Fruit fly (Drosophila melanogaster) whole organism, embryonic: ENCODE data around the gene Awh.

Source experiments
- ATbp ChIP-seq: fragments of 200-800 bp; sonication (Bioruptor generic); optimal IDR thresholded peaks from 2 replicates; lab custom pipeline; 2017; ENCODE audit warnings: missing biosample characterization, mild to moderate bottlenecking, missing genetic modification characterization, missing genetic modification reagents
- Atf3 ChIP-seq: fragments of 200-800 bp; sonication (Bioruptor generic); optimal IDR thresholded peaks from 3 replicates; lab custom pipeline; 2016; ENCODE audit warnings: missing biosample characterization, missing genetic modification characterization
- CG10209 ChIP-seq: fragments of 200-800 bp; sonication (Bioruptor generic); optimal IDR thresholded peaks from 3 replicates; lab custom pipeline; 2017; ENCODE audit warnings: missing biosample characterization, mild to moderate bottlenecking, missing genetic modification characterization, missing genetic modification reagents
- CG10979 ChIP-seq: fragments of 200-800 bp; sonication (Bioruptor generic); optimal IDR thresholded peaks from 2 replicates; lab custom pipeline; 2018; ENCODE audit warnings: missing biosample characterization, mild to moderate bottlenecking, missing genetic modification characterization, moderate library complexity
- CG11695 ChIP-seq: fragments of 200-800 bp; sonication (Bioruptor generic); IDR thresholded peaks from 3 replicates; pipeline ENCODE4 v1.3.6; 2022; ENCODE audit warnings: missing biosample characterization, missing genetic modification characterization
- CG12744 ChIP-seq: fragments of 200-800 bp; sonication (Bioruptor generic); optimal IDR thresholded peaks from 2 replicates; lab custom pipeline; 2016; ENCODE audit warnings: missing biosample characterization, missing genetic modification characterization
- CG12942 ChIP-seq: fragments of 200-800 bp; sonication (Bioruptor generic); optimal IDR thresholded peaks from 3 replicates; lab custom pipeline; 2016; ENCODE audit warnings: missing biosample characterization, missing genetic modification characterization
- CG13287 ChIP-seq: fragments of 200-800 bp; sonication (Bioruptor generic); IDR thresholded peaks from 2 replicates; pipeline ENCODE4 v1.3.6; 2022; ENCODE audit warnings: missing biosample characterization, missing genetic modification characterization; ENCODE audit not compliant: partially characterized antibody
- CG14014 ChIP-seq: fragments of 200-800 bp; sonication (Bioruptor generic); IDR thresholded peaks from 2 replicates; pipeline ENCODE4 v1.3.6; 2022; ENCODE audit warnings: missing biosample characterization, missing genetic modification characterization
- CG15269 ChIP-seq: fragments of 200-800 bp; sonication (Bioruptor generic); optimal IDR thresholded peaks from 2 replicates; lab custom pipeline; 2018; ENCODE audit warnings: missing biosample characterization, mild to moderate bottlenecking, missing genetic modification characterization, moderate library complexity
- CG15479 ChIP-seq: fragments of 200-800 bp; sonication (Bioruptor generic); optimal IDR thresholded peaks from 3 replicates; lab custom pipeline; 2019; ENCODE audit warnings: missing biosample characterization, mild to moderate bottlenecking, missing genetic modification characterization, moderate library complexity
- CG1603 ChIP-seq: fragments of 200-800 bp; sonication (Bioruptor generic); optimal IDR thresholded peaks from 2 replicates; lab custom pipeline; 2019; ENCODE audit warnings: missing biosample characterization, mild to moderate bottlenecking, missing genetic modification characterization, moderate library complexity
- CG17912 ChIP-seq: fragments of 200-800 bp; sonication (Bioruptor generic); optimal IDR thresholded peaks from 2 replicates; lab custom pipeline; 2018; ENCODE audit warnings: missing biosample characterization, mild to moderate bottlenecking, missing genetic modification characterization
- CG1832 ChIP-seq: fragments of 200-800 bp; sonication (Bioruptor generic); optimal IDR thresholded peaks from 2 replicates; lab custom pipeline; 2017; ENCODE audit warnings: missing biosample characterization, mild to moderate bottlenecking, missing genetic modification characterization, inconsistent platforms
- CG34376 ChIP-seq: fragments of 200-800 bp; sonication (Bioruptor generic); optimal IDR thresholded peaks from 2 replicates; lab custom pipeline; 2018; ENCODE audit warnings: missing biosample characterization, mild to moderate bottlenecking, missing genetic modification characterization
- CG6654 ChIP-seq: fragments of 200-800 bp; sonication (Bioruptor generic); optimal IDR thresholded peaks from 2 replicates; lab custom pipeline; 2017; ENCODE audit warnings: missing biosample characterization, mild to moderate bottlenecking, missing genetic modification characterization
- CG8388 ChIP-seq: fragments of 200-800 bp; sonication (Bioruptor generic); optimal IDR thresholded peaks from 2 replicates; lab custom pipeline; 2019; ENCODE audit warnings: missing biosample characterization, mild to moderate bottlenecking, missing genetic modification characterization, moderate library complexity
- CG9797 ChIP-seq: fragments of 200-800 bp; sonication (Bioruptor generic); optimal IDR thresholded peaks from 3 replicates; lab custom pipeline; 2018; ENCODE audit warnings: missing biosample characterization, mild to moderate bottlenecking, missing genetic modification characterization
- Doc3 ChIP-seq: fragments of 200-800 bp; sonication (Bioruptor generic); IDR thresholded peaks from 3 replicates; pipeline ENCODE4 v1.3.6; 2022; ENCODE audit warnings: missing biosample characterization, missing genetic modification characterization; ENCODE audit not compliant: partially characterized antibody
- E2f2 ChIP-seq: fragments of 200-800 bp; sonication (Bioruptor generic); IDR thresholded peaks from 2 replicates; pipeline ENCODE4 v1.3.6; 2022; ENCODE audit warnings: missing biosample characterization, missing genetic modification characterization
- Hand ChIP-seq: fragments of 200-800 bp; sonication (Bioruptor generic); optimal IDR thresholded peaks from 2 replicates; lab custom pipeline; 2017; ENCODE audit warnings: mild to moderate bottlenecking, missing biosample characterization, missing genetic modification reagents, missing genetic modification characterization
- Kr ChIP-seq: fragments of 200-800 bp; sonication (Bioruptor generic); optimal IDR thresholded peaks from 2 replicates; lab custom pipeline; 2017; ENCODE audit warnings: missing biosample characterization, mild to moderate bottlenecking, missing genetic modification characterization
- Max ChIP-seq: fragments of 200-800 bp; sonication (Bioruptor generic); optimal IDR thresholded peaks from 2 replicates; lab custom pipeline; 2016; ENCODE audit warnings: missing biosample characterization, mild to moderate bottlenecking, missing genetic modification characterization
- PHDP ChIP-seq: fragments of 200-800 bp; sonication (Bioruptor generic); optimal IDR thresholded peaks from 3 replicates; lab custom pipeline; 2018; ENCODE audit warnings: missing biosample characterization, mild to moderate bottlenecking, missing genetic modification characterization, moderate library complexity
- Sin3A ChIP-seq: fragments of >200 bp; optimal IDR thresholded peaks from 2 replicates; lab custom pipeline; 2018
- Spps ChIP-seq: fragments of 200-800 bp; sonication (Bioruptor generic); optimal IDR thresholded peaks from 2 replicates; lab custom pipeline; 2018; ENCODE audit warnings: missing biosample characterization, mild to moderate bottlenecking, missing genetic modification characterization
- Xrp1 ChIP-seq: fragments of 200-800 bp; sonication (Bioruptor generic); IDR thresholded peaks from 2 replicates; pipeline ENCODE4 v1.3.6; 2022; ENCODE audit warnings: missing biosample characterization, missing genetic modification characterization
- al ChIP-seq: fragments of 200-800 bp; sonication (Bioruptor generic); IDR thresholded peaks from 2 replicates; pipeline ENCODE4 v1.3.6; 2022; ENCODE audit warnings: missing biosample characterization, missing genetic modification characterization
- amos ChIP-seq: fragments of 200-800 bp; sonication (Bioruptor generic); IDR thresholded peaks from 2 replicates; pipeline ENCODE4 v1.3.6; 2022; ENCODE audit warnings: missing biosample characterization, missing genetic modification characterization; ENCODE audit not compliant: partially characterized antibody
- disco-r ChIP-seq: fragments of 200-800 bp; sonication (Bioruptor generic); optimal IDR thresholded peaks from 2 replicates; lab custom pipeline; 2016; ENCODE audit warnings: missing biosample characterization, missing genetic modification characterization
- dm ChIP-seq: fragments of 200-800 bp; sonication (Bioruptor generic); optimal IDR thresholded peaks from 3 replicates; lab custom pipeline; 2016; ENCODE audit warnings: missing biosample characterization, missing genetic modification characterization
- en ChIP-seq: fragments of 200-800 bp; sonication (Bioruptor generic); optimal IDR thresholded peaks from 2 replicates; lab custom pipeline; 2016; ENCODE audit warnings: missing biosample characterization, missing genetic modification characterization
- hth ChIP-seq: fragments of >200 bp; optimal IDR thresholded peaks from 2 replicates; lab custom pipeline; 2017; ENCODE audit warnings: inconsistent platforms
- jumu ChIP-seq: fragments of 200-800 bp; sonication (Bioruptor generic); optimal IDR thresholded peaks from 3 replicates; lab custom pipeline; 2016; ENCODE audit warnings: missing biosample characterization, missing genetic modification characterization
- knrl ChIP-seq: fragments of 200-800 bp; sonication (Bioruptor generic); IDR thresholded peaks from 3 replicates; pipeline ENCODE4 v1.3.6; 2022; ENCODE audit warnings: missing biosample characterization, missing genetic modification characterization; ENCODE audit not compliant: partially characterized antibody
- lola ChIP-seq, 3 experiments: fragments of >200 bp in 2 of 3; fragments of 200-800 bp in 1 of 3; sonication (Bioruptor generic) in 1 of 3; optimal IDR thresholded peaks; 2 replicates each; lab custom pipeline; 2017 to 2019; ENCODE audit warnings: missing biosample characterization in 3 of 3, missing genetic modification characterization in 3 of 3, mild to moderate bottlenecking in 1 of 3, moderate library complexity in 1 of 3
- lov ChIP-seq, 2 experiments: fragments of 200-800 bp in 1 of 2; fragments of >200 bp in 1 of 2; sonication (Bioruptor generic) in 1 of 2; IDR thresholded peaks in 1 of 2; optimal IDR thresholded peaks in 1 of 2; 2 replicates in 1 of 2; 3 replicates in 1 of 2; pipeline versions ENCODE4 v1.3.6 to Lab custom; 2017 to 2022; ENCODE audit warnings: missing biosample characterization in 1 of 2, missing genetic modification characterization in 1 of 2
- nom ChIP-seq: fragments of 200-800 bp; sonication (Bioruptor generic); optimal IDR thresholded peaks from 2 replicates; lab custom pipeline; 2017; ENCODE audit warnings: missing biosample characterization, missing genetic modification characterization, mild to moderate bottlenecking, moderate library complexity, missing genetic modification reagents
- oc ChIP-seq: fragments of 200-800 bp; sonication (Bioruptor generic); optimal IDR thresholded peaks from 2 replicates; lab custom pipeline; 2018; ENCODE audit warnings: missing biosample characterization, mild to moderate bottlenecking, missing genetic modification characterization, moderate library complexity
- onecut ChIP-seq: fragments of 200-800 bp; sonication (Bioruptor generic); IDR thresholded peaks from 2 replicates; pipeline ENCODE4 v1.3.6; 2022; ENCODE audit warnings: missing biosample characterization, missing genetic modification characterization
- pb ChIP-seq: fragments of 200-800 bp; sonication (Bioruptor generic); optimal IDR thresholded peaks from 3 replicates; lab custom pipeline; 2016; ENCODE audit warnings: missing biosample characterization, missing genetic modification characterization
- peb ChIP-seq: fragments of 200-800 bp; sonication (Bioruptor generic); IDR thresholded peaks from 2 replicates; pipeline ENCODE4 v1.3.6; 2022; ENCODE audit warnings: missing biosample characterization, missing genetic modification characterization
- ranshi ChIP-seq: fragments of 200-800 bp; sonication (Bioruptor generic); IDR thresholded peaks from 2 replicates; pipeline ENCODE4 v1.3.6; 2022; ENCODE audit warnings: missing biosample characterization, missing genetic modification characterization
- salm ChIP-seq: fragments of 200-800 bp; sonication (Bioruptor generic); optimal IDR thresholded peaks from 2 replicates; lab custom pipeline; 2018; ENCODE audit warnings: missing biosample characterization, mild to moderate bottlenecking, missing genetic modification characterization
- sob ChIP-seq: fragments of 200-800 bp; sonication (Bioruptor generic); IDR thresholded peaks from 2 replicates; pipeline ENCODE4 v1.3.6; 2022; ENCODE audit warnings: missing biosample characterization, missing genetic modification characterization
- sug ChIP-seq: fragments of 200-800 bp; optimal IDR thresholded peaks from 2 replicates; lab custom pipeline; 2019; ENCODE audit warnings: missing biosample characterization, mild to moderate bottlenecking, missing genetic modification characterization, moderate library complexity
- toy ChIP-seq: fragments of 200-800 bp; sonication (Bioruptor generic); IDR thresholded peaks from 2 replicates; pipeline ENCODE4 v1.3.6; 2022; ENCODE audit warnings: missing biosample characterization, missing genetic modification characterization
- trh ChIP-seq: fragments of 200-800 bp; sonication (Bioruptor generic); optimal IDR thresholded peaks from 2 replicates; lab custom pipeline; 2016; ENCODE audit warnings: missing biosample characterization, missing genetic modification characterization
- unpg ChIP-seq: fragments of 200-800 bp; sonication (Bioruptor generic); optimal IDR thresholded peaks from 3 replicates; lab custom pipeline; 2018; ENCODE audit warnings: missing biosample characterization, mild to moderate bottlenecking, missing genetic modification characterization, moderate library complexity
- vvl ChIP-seq: fragments of 200-800 bp; sonication (Bioruptor generic); IDR thresholded peaks from 2 replicates; pipeline ENCODE4 v1.3.6; 2022; ENCODE audit warnings: missing biosample characterization, missing genetic modification characterization
- zf30C ChIP-seq: fragments of 200-800 bp; sonication (Bioruptor generic); optimal IDR thresholded peaks from 3 replicates; lab custom pipeline; 2018; ENCODE audit warnings: missing biosample characterization, mild to moderate bottlenecking, missing genetic modification characterization

Gene Awh

DNA sequence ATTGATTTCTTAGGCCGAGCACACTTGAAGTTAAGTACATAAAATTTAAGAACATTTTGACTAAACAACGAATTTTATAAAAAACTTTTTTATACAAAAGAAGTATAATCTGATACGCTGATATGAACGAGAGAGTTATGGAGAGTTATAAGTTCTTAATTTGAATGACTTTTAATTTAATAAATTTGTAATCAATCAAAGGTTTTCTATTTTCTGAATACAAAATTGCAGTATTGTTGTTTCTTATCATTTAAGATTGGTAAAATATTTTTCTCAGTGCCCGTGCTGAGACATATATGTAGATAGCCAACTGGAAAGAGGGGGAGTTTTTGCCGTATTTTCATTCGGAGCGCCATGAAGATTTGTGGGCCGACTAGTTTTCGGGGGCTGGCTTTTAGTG, 27.1 kb downstream of the Awh start (continued):
- TF ChIP-seq lola (GFP tag; optimal IDR thresholded peaks at IDR 0.05; lab: Kevin White, UChicago) (peak in 1 of 3 experiments; percentile 88), en (no peak), CG15479 (no peak), CG10209 (GFP tag; lab: Kevin White, UChicago) (no peak), CG10979 (peak; percentile 77), CG34376 (no peak), trh (GFP tag; lab: Kevin White, UChicago) (no peak), CG1832 (GFP tag; lab: Kevin White, UChicago) (no peak), CG17912 (GFP tag; lab: Kevin White, UChicago) (no peak), Kr (GFP tag; lab: Kevin White, UChicago) (no peak), ranshi (no peak), E2f2 (GFP tag; lab: Robert Waterston, UW) (no peak), PHDP (tag; lab: Kevin White, UChicago) (peak; percentile 58), onecut (GFP tag; lab: Robert Waterston, UW) (no peak), pb (GFP tag; lab: Kevin White, UChicago) (no peak), CG1603 (tag; lab: Kevin White, UChicago) (no peak), Spps (no peak), vvl (GFP tag; lab: Robert Waterston, UW) (0 out of 2 replicates have a peak, but pooled peaks have one; percentile 20), lov (optimal IDR thresholded peaks at IDR 0.05; lab: Kevin White, UChicago) (no peak), lov (GFP tag; IDR thresholded peaks at IDR 0.05; lab: Robert Waterston, UW) (no peak), jumu (GFP tag; lab: Kevin White, UChicago) (no peak), amos (GFP tag; lab: Robert Waterston, UW) (no peak), salm (tag; lab: Kevin White, UChicago) (no peak), unpg (GFP tag; lab: Kevin White, UChicago) (peak; percentile 52), al (no peak), sob (no peak), sug (tag; lab: Kevin White, UChicago) (no peak), CG11695 (GFP tag; lab: Robert Waterston, UW) (no peak), CG12744 (no peak), nom (GFP tag; lab: Kevin White, UChicago) (no peak), peb (GFP tag; lab: Robert Waterston, UW) (no peak), toy (GFP tag; lab: Robert Waterston, UW) (no peak), Max (no peak), Xrp1 (peak; percentile 37; the same call in 1 of the 2 replicates), Hand (GFP tag; lab: Kevin White, UChicago) (no peak), CG9797 (GFP tag; lab: Kevin White, UChicago) (no peak), Doc3 (no peak), dm (GFP tag; lab: Kevin White, UChicago) (no peak), disco-r (no peak), knrl (GFP tag; lab: Robert Waterston, UW) (no peak), CG13287 (no peak), hth (lab: Kevin White, UChicago) (no peak), oc (tag; lab: Kevin White, UChicago) (peak; percentile 20), zf30C (GFP tag; lab: Kevin White, UChicago) (no peak), CG15269 (tag; lab: Kevin White, UChicago) (no peak), ATbp (GFP tag; lab: Kevin White, UChicago) (peak; percentile 15), CG6654 (GFP tag; lab: Kevin White, UChicago) (no peak), CG8388 (GFP tag; lab: Kevin White, UChicago) (peak; percentile 69), Sin3A (lab: Kevin White, UChicago) (no peak), Atf3 (GFP tag; lab: Kevin White, UChicago) (no peak), CG14014 (GFP tag; lab: Robert Waterston, UW) (no peak), CG12942 (GFP tag; lab: Kevin White, UChicago) (no peak)
